Worm (Caenorhabditis elegans) whole organism, early embryonic: ENCODE data around the gene clec-124.

Source experiments
- B0310.2 ChIP-seq: sonication (generic microtip); optimal IDR thresholded peaks from 2 replicates; lab custom pipeline; 2016; ENCODE audit warnings: mild to moderate bottlenecking, missing genetic modification characterization, missing compliant biosample characterization
- F13C5.2 ChIP-seq: sonication (generic microtip); optimal IDR thresholded peaks from 2 replicates; lab custom pipeline; 2017; ENCODE audit warnings: mild to moderate bottlenecking, missing genetic modification characterization, inconsistent platforms, missing compliant biosample characterization
- aly-1 ChIP-seq: sonication (generic microtip); optimal IDR thresholded peaks from 2 replicates; lab custom pipeline; 2016; ENCODE audit warnings: missing genetic modification characterization, missing compliant biosample characterization
- ama-1 ChIP-seq: fragments of 150-350 bp; optimal IDR thresholded peaks from 2 replicates; lab custom pipeline; 2014
- ceh-13 ChIP-seq: fragments of 200-800 bp; sonication (Bioruptor generic); optimal IDR thresholded peaks from 2 replicates; lab custom pipeline; 2018; ENCODE audit warnings: mild to moderate bottlenecking, missing genetic modification characterization, missing compliant biosample characterization
- ceh-36 ChIP-seq: sonication (generic microtip); optimal IDR thresholded peaks from 2 replicates; lab custom pipeline; 2016; ENCODE audit warnings: missing genetic modification characterization, inconsistent platforms, missing compliant biosample characterization
- ets-7 ChIP-seq: sonication (generic microtip); optimal IDR thresholded peaks from 2 replicates; lab custom pipeline; 2016; ENCODE audit warnings: missing genotype, missing genetic modification characterization, missing compliant biosample characterization
- flt-1 ChIP-seq: fragments of 200-800 bp; sonication (Bioruptor generic); IDR thresholded peaks from 2 replicates; pipeline ENCODE4 v1.3.6; 2022; ENCODE audit warnings: missing genetic modification characterization, missing compliant biosample characterization
- pes-1 ChIP-seq: fragments of 200-800 bp; sonication (Bioruptor generic); IDR thresholded peaks from 2 replicates; pipeline ENCODE4 v1.3.6; 2022; ENCODE audit warnings: missing genetic modification reagents, missing genetic modification characterization, missing compliant biosample characterization
- scrt-1 ChIP-seq: fragments of 200-800 bp; sonication (Bioruptor generic); IDR thresholded peaks from 2 replicates; pipeline ENCODE4 v1.3.6; 2022; ENCODE audit warnings: missing genetic modification characterization, missing compliant biosample characterization
- sea-1 ChIP-seq: fragments of 200-800 bp; sonication (Bioruptor generic); conservative IDR thresholded peaks from 2 replicates; pipeline ENCODE4 v1.3.6; 2022; ENCODE audit warnings: missing genetic modification characterization, missing compliant biosample characterization

DNA sequence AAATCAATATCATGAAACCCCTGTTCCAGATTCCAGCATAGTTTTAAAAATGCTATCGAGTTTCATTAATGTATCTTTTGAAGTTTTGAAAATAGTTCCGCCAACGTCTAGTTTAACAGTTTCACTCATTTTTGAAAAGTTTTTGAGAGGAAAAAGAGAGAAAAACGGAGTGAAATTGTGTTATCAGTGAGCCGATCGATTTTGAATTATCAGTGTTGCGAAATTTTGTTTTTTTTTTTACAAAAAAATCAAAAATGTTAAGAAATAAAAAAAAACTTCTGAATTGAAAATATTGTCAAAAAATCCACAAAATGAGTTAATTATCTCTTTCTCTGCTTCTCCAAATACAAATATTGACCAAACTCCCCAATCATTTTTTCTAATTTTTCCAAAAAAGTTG lies 26.8 kb upstream of the clec-124 start, which contains the start of gene ZC239.13:
- no peak for TF ChIP-seq flt-1
- TF ChIP-seq aly-1 (tag; lab: Kevin White, UChicago), result no peak
- TF ChIP-seq B0310.2 (tag; lab: Kevin White, UChicago), result no peak
- no peak for TF ChIP-seq ama-1 (lab: Kevin White, UChicago)
- TF ChIP-seq ceh-36, result no peak
- TF ChIP-seq ets-7 (tag; lab: Kevin White, UChicago), result no peak
- TF ChIP-seq F13C5.2 (tag; lab: Kevin White, UChicago), result no peak
- TF ChIP-seq sea-1, result no peak
- no peak for TF ChIP-seq scrt-1 (GFP tag; lab: Robert Waterston, UW)
- no peak for TF ChIP-seq ceh-13
- TF ChIP-seq pes-1, result no peak
